Fruit fly (Drosophila melanogaster) whole organism, embryonic: ENCODE measurements around the gene mTor.

Experiments used
- CG10267 ChIP-seq: fragments of 200-800 bp; sonication (Bioruptor generic); optimal IDR thresholded peaks from 2 replicates; lab custom pipeline; 2018; ENCODE audit warnings: missing biosample characterization, mild to moderate bottlenecking, missing genetic modification characterization, moderate library complexity
- CG14860 ChIP-seq: fragments of 200-800 bp; sonication (Bioruptor generic); IDR thresholded peaks from 3 replicates; pipeline ENCODE4 v1.3.6; 2022; ENCODE audit warnings: missing biosample characterization, missing genetic modification characterization; ENCODE audit not compliant: partially characterized antibody
- CG15696 ChIP-seq: fragments of 200-800 bp; sonication (Bioruptor generic); optimal IDR thresholded peaks from 2 replicates; lab custom pipeline; 2019; ENCODE audit warnings: missing biosample characterization, mild to moderate bottlenecking, missing genetic modification characterization, moderate library complexity
- CG2116 ChIP-seq: fragments of 200-800 bp; sonication (Bioruptor generic); optimal IDR thresholded peaks from 3 replicates; lab custom pipeline; 2018; ENCODE audit warnings: missing biosample characterization, mild to moderate bottlenecking, missing genetic modification characterization
- CG2129 ChIP-seq: fragments of 200-800 bp; sonication (Bioruptor generic); IDR thresholded peaks from 2 replicates; pipeline ENCODE4 v1.3.6; 2022; ENCODE audit warnings: missing biosample characterization, missing genetic modification characterization; ENCODE audit not compliant: partially characterized antibody
- CG2712 ChIP-seq: fragments of 200-800 bp; optimal IDR thresholded peaks from 3 replicates; lab custom pipeline; 2019; ENCODE audit warnings: missing biosample characterization, mild to moderate bottlenecking, missing genetic modification characterization, moderate library complexity
- CG30020 ChIP-seq: fragments of 200-800 bp; optimal IDR thresholded peaks from 2 replicates; lab custom pipeline; 2019; ENCODE audit warnings: missing biosample characterization, mild to moderate bottlenecking, missing genetic modification characterization, moderate library complexity
- CG33213 ChIP-seq: fragments of 200-800 bp; sonication (Bioruptor generic); optimal IDR thresholded peaks from 3 replicates; lab custom pipeline; 2016; ENCODE audit warnings: missing biosample characterization, missing genetic modification characterization
- CG34224 ChIP-seq: fragments of 200-800 bp; sonication (Bioruptor generic); IDR thresholded peaks from 3 replicates; pipeline ENCODE4 v1.3.6; 2022; ENCODE audit warnings: missing biosample characterization, missing genetic modification characterization; ENCODE audit not compliant: partially characterized antibody
- CG4617 ChIP-seq: fragments of 200-800 bp; sonication (Bioruptor generic); optimal IDR thresholded peaks from 3 replicates; lab custom pipeline; 2016; ENCODE audit warnings: missing biosample characterization, missing genetic modification characterization, borderline replicate concordance
- CG6791 ChIP-seq: fragments of 200-800 bp; sonication (Bioruptor generic); IDR thresholded peaks from 3 replicates; pipeline ENCODE4 v1.3.6; 2022; ENCODE audit warnings: missing biosample characterization, missing genetic modification characterization; ENCODE audit not compliant: partially characterized antibody
- CG9437 ChIP-seq: fragments of 200-800 bp; sonication (Bioruptor generic); optimal IDR thresholded peaks from 2 replicates; lab custom pipeline; 2018; ENCODE audit warnings: missing biosample characterization, mild to moderate bottlenecking, missing genetic modification characterization
- CG9797 ChIP-seq: fragments of 200-800 bp; sonication (Bioruptor generic); optimal IDR thresholded peaks from 3 replicates; lab custom pipeline; 2018; ENCODE audit warnings: missing biosample characterization, mild to moderate bottlenecking, missing genetic modification characterization
- CG9876 ChIP-seq: fragments of 200-800 bp; sonication (Bioruptor generic); optimal IDR thresholded peaks from 2 replicates; lab custom pipeline; 2016; ENCODE audit warnings: missing biosample characterization, missing genetic modification characterization
- CTCF ChIP-seq: fragments of 200-800 bp; sonication (Bioruptor generic); optimal IDR thresholded peaks from 2 replicates; lab custom pipeline; 2017; ENCODE audit warnings: missing biosample characterization, mild to moderate bottlenecking, missing genetic modification characterization, moderate library complexity
- D ChIP-seq, 2 experiments: fragments of 200-800 bp in 1 of 2; fragments of >200 bp in 1 of 2; sonication (Bioruptor generic) in 1 of 2; optimal IDR thresholded peaks; 2 replicates in 1 of 2; 3 replicates in 1 of 2; lab custom pipeline; 2017; ENCODE audit warnings: mild to moderate bottlenecking in 1 of 2, missing biosample characterization in 1 of 2, missing genetic modification characterization in 1 of 2, missing genetic modification reagents in 1 of 2
- D19B ChIP-seq: fragments of 200-800 bp; sonication (Bioruptor generic); optimal IDR thresholded peaks from 2 replicates; lab custom pipeline; 2017; ENCODE audit warnings: missing biosample characterization, mild to moderate bottlenecking, missing genetic modification characterization
- Dll ChIP-seq: fragments of 200-800 bp; sonication (Bioruptor generic); IDR thresholded peaks from 4 replicates; pipeline ENCODE4 v1.3.6; 2022; ENCODE audit warnings: missing biosample characterization, missing genetic modification characterization; ENCODE audit not compliant: partially characterized antibody
- Doc2 ChIP-seq: fragments of 200-800 bp; sonication (Bioruptor generic); IDR thresholded peaks from 2 replicates; pipeline ENCODE4 v1.3.6; 2022; ENCODE audit warnings: missing biosample characterization, missing genetic modification characterization
- H2.0 ChIP-seq: fragments of 200-800 bp; sonication (Bioruptor generic); IDR thresholded peaks from 2 replicates; pipeline ENCODE4 v1.3.6; 2022; ENCODE audit warnings: missing biosample characterization, missing genetic modification characterization
- HLH4C ChIP-seq: fragments of 200-800 bp; sonication (Bioruptor generic); IDR thresholded peaks from 3 replicates; pipeline ENCODE4 v1.3.6; 2022; ENCODE audit warnings: missing biosample characterization, missing genetic modification characterization; ENCODE audit not compliant: partially characterized antibody
- MESR4 ChIP-seq: fragments of 200-800 bp; sonication (Bioruptor generic); optimal IDR thresholded peaks from 2 replicates; lab custom pipeline; 2018; ENCODE audit warnings: missing biosample characterization, mild to moderate bottlenecking, missing genetic modification characterization, moderate library complexity
- Max ChIP-seq: fragments of 200-800 bp; sonication (Bioruptor generic); optimal IDR thresholded peaks from 2 replicates; lab custom pipeline; 2016; ENCODE audit warnings: missing biosample characterization, mild to moderate bottlenecking, missing genetic modification characterization
- Med ChIP-seq: fragments of 200-800 bp; sonication (Bioruptor generic); peaks from one replicate; lab custom pipeline; 2016; ENCODE audit warnings: missing biosample characterization, missing genetic modification characterization, mild to moderate bottlenecking, inconsistent platforms, moderate library complexity
- Myb ChIP-seq: fragments of 200-800 bp; sonication (Bioruptor generic); optimal IDR thresholded peaks from 2 replicates; lab custom pipeline; 2016; ENCODE audit warnings: missing biosample characterization, missing genetic modification characterization
- Sin3A ChIP-seq: fragments of >200 bp; optimal IDR thresholded peaks from 2 replicates; lab custom pipeline; 2018
- Xbp1 ChIP-seq: fragments of 200-800 bp; sonication (Bioruptor generic); optimal IDR thresholded peaks from 3 replicates; lab custom pipeline; 2016; ENCODE audit warnings: missing biosample characterization, mild to moderate bottlenecking, missing genetic modification characterization
- YL-1 ChIP-seq: fragments of 200-800 bp; sonication (Bioruptor generic); optimal IDR thresholded peaks from 3 replicates; lab custom pipeline; 2017; ENCODE audit warnings: missing biosample characterization, mild to moderate bottlenecking, missing genetic modification characterization
- amos ChIP-seq: fragments of 200-800 bp; sonication (Bioruptor generic); IDR thresholded peaks from 2 replicates; pipeline ENCODE4 v1.3.6; 2022; ENCODE audit warnings: missing biosample characterization, missing genetic modification characterization; ENCODE audit not compliant: partially characterized antibody
- ato ChIP-seq: fragments of 200-800 bp; sonication (Bioruptor generic); IDR thresholded peaks from 2 replicates; pipeline ENCODE4 v1.3.6; 2022; ENCODE audit warnings: missing biosample characterization, missing genetic modification characterization; ENCODE audit not compliant: partially characterized antibody
- br ChIP-seq: fragments of >200 bp; optimal IDR thresholded peaks from 2 replicates; lab custom pipeline; 2017
- btn ChIP-seq: fragments of 200-800 bp; sonication (Bioruptor generic); optimal IDR thresholded peaks from 2 replicates; lab custom pipeline; 2016; ENCODE audit warnings: missing biosample characterization, missing genetic modification characterization
- corto ChIP-seq: fragments of 200-800 bp; sonication (Bioruptor generic); optimal IDR thresholded peaks from 2 replicates; lab custom pipeline; 2016; ENCODE audit warnings: missing biosample characterization, mild to moderate bottlenecking, missing genetic modification characterization, moderate library complexity
- disco-r ChIP-seq: fragments of 200-800 bp; sonication (Bioruptor generic); optimal IDR thresholded peaks from 2 replicates; lab custom pipeline; 2016; ENCODE audit warnings: missing biosample characterization, missing genetic modification characterization
- eyg ChIP-seq: fragments of 200-800 bp; sonication (Bioruptor generic); optimal IDR thresholded peaks from 3 replicates; lab custom pipeline; 2016; ENCODE audit warnings: missing biosample characterization, missing genetic modification characterization
- fd102C ChIP-seq: fragments of 200-800 bp; sonication (Bioruptor generic); optimal IDR thresholded peaks from 2 replicates; lab custom pipeline; 2018; ENCODE audit warnings: missing biosample characterization, mild to moderate bottlenecking, missing genetic modification characterization, moderate library complexity
- hb ChIP-seq: fragments of 200-800 bp; sonication (Bioruptor generic); IDR thresholded peaks from 3 replicates; pipeline ENCODE4 v1.3.6; 2022; ENCODE audit warnings: missing biosample characterization, missing genetic modification characterization; ENCODE audit not compliant: partially characterized antibody
- inv ChIP-seq: fragments of 200-800 bp; sonication (Bioruptor generic); IDR thresholded peaks from 2 replicates; pipeline ENCODE4 v1.3.6; 2022; ENCODE audit warnings: missing biosample characterization, missing genetic modification characterization; ENCODE audit not compliant: partially characterized antibody
- knrl ChIP-seq: fragments of 200-800 bp; sonication (Bioruptor generic); IDR thresholded peaks from 3 replicates; pipeline ENCODE4 v1.3.6; 2022; ENCODE audit warnings: missing biosample characterization, missing genetic modification characterization; ENCODE audit not compliant: partially characterized antibody
- mld ChIP-seq: fragments of 200-800 bp; sonication (Bioruptor generic); IDR thresholded peaks from 3 replicates; pipeline ENCODE4 v1.3.6; 2022; ENCODE audit warnings: missing biosample characterization, missing genetic modification characterization; ENCODE audit not compliant: partially characterized antibody
- nau ChIP-seq: fragments of 200-800 bp; sonication (Bioruptor generic); optimal IDR thresholded peaks from 3 replicates; lab custom pipeline; 2017; ENCODE audit warnings: missing biosample characterization, mild to moderate bottlenecking, missing genetic modification characterization, missing genetic modification reagents
- nerfin-1 ChIP-seq: fragments of 200-800 bp; sonication (Bioruptor generic); optimal IDR thresholded peaks from 3 replicates; lab custom pipeline; 2019; ENCODE audit warnings: missing biosample characterization, mild to moderate bottlenecking, missing genetic modification characterization, moderate library complexity
- nmo ChIP-seq: fragments of 200-800 bp; sonication (Bioruptor generic); optimal IDR thresholded peaks from 2 replicates; lab custom pipeline; 2018; ENCODE audit warnings: missing biosample characterization, mild to moderate bottlenecking, missing genetic modification characterization, moderate library complexity
- run ChIP-seq: fragments of 200-800 bp; sonication (Bioruptor generic); optimal IDR thresholded peaks from 3 replicates; lab custom pipeline; 2018; ENCODE audit warnings: missing biosample characterization, mild to moderate bottlenecking, missing genetic modification characterization
- sna ChIP-seq: fragments of 200-800 bp; sonication (Bioruptor generic); IDR thresholded peaks from 2 replicates; pipeline ENCODE4 v1.3.6; 2022; ENCODE audit warnings: missing biosample characterization, missing genetic modification characterization; ENCODE audit not compliant: partially characterized antibody
- stwl ChIP-seq: fragments of 200-800 bp; sonication (Bioruptor generic); optimal IDR thresholded peaks from 3 replicates; lab custom pipeline; 2018; ENCODE audit warnings: missing biosample characterization, mild to moderate bottlenecking, missing genetic modification characterization, moderate library complexity
- trem ChIP-seq: fragments of 200-800 bp; optimal IDR thresholded peaks from 3 replicates; lab custom pipeline; 2019; ENCODE audit warnings: missing biosample characterization, mild to moderate bottlenecking, missing genetic modification characterization, moderate library complexity
- unc-4 ChIP-seq: fragments of 200-800 bp; sonication (Bioruptor generic); IDR thresholded peaks from 2 replicates; pipeline ENCODE4 v1.3.6; 2022; ENCODE audit warnings: missing biosample characterization, missing genetic modification characterization; ENCODE audit not compliant: partially characterized antibody

Gene mTor

dm6 chr2L:13000393-13001001, 3.8 kb upstream of the mTor start, which contains the start of gene Yip1d1 (continued):
- TF ChIP-seq corto (GFP tag; lab: Kevin White, UChicago) (no peak), H2.0 (no peak), CG9437 (GFP tag; lab: Kevin White, UChicago) (no peak), CG34224 (GFP tag; lab: Robert Waterston, UW) (peak; percentile 98), D19B (GFP tag; lab: Kevin White, UChicago) (no peak), CG9876 (GFP tag; lab: Kevin White, UChicago) (no peak), HLH4C (GFP tag; lab: Robert Waterston, UW) (peak; percentile 98), Xbp1 (GFP tag; lab: Kevin White, UChicago) (peak; percentile 11), CG4617 (GFP tag; lab: Kevin White, UChicago) (peak; percentile 65), D (optimal IDR thresholded peaks at IDR 0.05; lab: Kevin White, UChicago) (no peak), D (GFP tag; optimal IDR thresholded peaks at IDR 0.05; lab: Kevin White, UChicago) (no peak), run (no peak), MESR4 (GFP tag; lab: Kevin White, UChicago) (peak; percentile 43), CG2129 (GFP tag; lab: Robert Waterston, UW) (peak; percentile 74), CG30020 (tag; lab: Kevin White, UChicago) (peak; percentile 6), br (lab: Kevin White, UChicago) (no peak), CG10267 (tag; lab: Kevin White, UChicago) (peak; percentile 52), nerfin-1 (peak; percentile 23), knrl (GFP tag; lab: Robert Waterston, UW) (peak; percentile 88), Myb (GFP tag; lab: Kevin White, UChicago) (peak; percentile 51), nmo (GFP tag; lab: Kevin White, UChicago) (peak; percentile 5), eyg (GFP tag; lab: Kevin White, UChicago) (no peak), Med (GFP tag; lab: Kevin White, UChicago) (peak; percentile 58), inv (GFP tag; lab: Robert Waterston, UW) (peak; percentile 83), Max (peak; percentile 28), hb (GFP tag; lab: Robert Waterston, UW) (peak; percentile 92), disco-r (GFP tag; lab: Kevin White, UChicago) (no peak), ato (peak; percentile 93), CTCF (GFP tag; lab: Kevin White, UChicago) (peak; percentile 34), CG2712 (tag; lab: Kevin White, UChicago) (peak; percentile 6), Dll (GFP tag; lab: Robert Waterston, UW) (peak; percentile 96), stwl (peak; percentile 74), Doc2 (GFP tag; lab: Robert Waterston, UW) (no peak), unc-4 (GFP tag; lab: Robert Waterston, UW) (peak; percentile 97), nau (GFP tag; lab: Kevin White, UChicago) (no peak), trem (peak; percentile 31), CG33213 (peak; percentile 1), CG2116 (peak; percentile 76), CG6791 (peak; percentile 98), CG14860 (GFP tag; lab: Robert Waterston, UW) (peak; percentile 96), CG9797 (peak; percentile 2), amos (GFP tag; lab: Robert Waterston, UW) (peak; percentile 94), YL-1 (peak; percentile 30), Sin3A (lab: Kevin White, UChicago) (no peak), CG15696 (tag; lab: Kevin White, UChicago) (no peak), fd102C (GFP tag; lab: Kevin White, UChicago) (no peak), btn (GFP tag; lab: Kevin White, UChicago) (no peak), mld (GFP tag; lab: Robert Waterston, UW) (peak; percentile 89), sna (GFP tag; lab: Robert Waterston, UW) (peak; percentile 97)
- TF ChIP-seq, all 482 proteins: peak for 68
